Worm (Caenorhabditis elegans) whole organism, L2 larva: ENCODE measurements around the gene acd-3.

Experiments
- mbf-1 ChIP-seq: sonication (generic microtip); optimal IDR thresholded peaks from 2 replicates; lab custom pipeline; 2017; ENCODE audit warnings: missing biosample characterization, missing genetic modification characterization
- ztf-11 ChIP-seq: sonication (generic microtip); optimal IDR thresholded peaks from 2 replicates; lab custom pipeline; 2017; ENCODE audit warnings: missing biosample characterization, missing genetic modification characterization

- no peak for TF ChIP-seq mbf-1 (tag; lab: Kevin White, UChicago)
- TF ChIP-seq ztf-11 (tag; lab: Kevin White, UChicago): no peak
These were observed 24.5 kb upstream of the acd-3 start, which contains the start of gene mbk-1 for ce11 chrX:14824490-14825050.
